Fruit fly (Drosophila melanogaster) whole organism, embryonic: Measurements from ENCODE around the gene Adgf-C.
A peak's percentile ranks its signal among the peaks of the same experiment; 100 is the strongest.

ENCODE experiments used
- CG10959 ChIP-seq: fragments of 200-800 bp; sonication (Bioruptor generic); IDR thresholded peaks from 2 replicates; pipeline ENCODE4 v1.3.6; 2022; ENCODE audit warnings: missing biosample characterization, missing genetic modification characterization
- CG1233 ChIP-seq: fragments of 200-800 bp; sonication (Bioruptor generic); optimal IDR thresholded peaks from 4 replicates; lab custom pipeline; 2018; ENCODE audit warnings: missing biosample characterization, mild to moderate bottlenecking, missing genetic modification characterization
- CG13894 ChIP-seq: fragments of 200-800 bp; sonication (Bioruptor generic); optimal IDR thresholded peaks from 3 replicates; lab custom pipeline; 2018; ENCODE audit warnings: missing biosample characterization, mild to moderate bottlenecking, missing genetic modification characterization, moderate library complexity
- CG14441 ChIP-seq: fragments of 200-800 bp; sonication (Bioruptor generic); IDR thresholded peaks from 2 replicates; pipeline ENCODE4 v1.3.6; 2022; ENCODE audit warnings: missing biosample characterization, missing genetic modification characterization
- CG17359 ChIP-seq: fragments of 200-800 bp; sonication (Bioruptor generic); optimal IDR thresholded peaks from 3 replicates; lab custom pipeline; 2018; ENCODE audit warnings: missing biosample characterization, mild to moderate bottlenecking, missing genetic modification characterization, moderate library complexity
- CG18262 ChIP-seq: fragments of 200-800 bp; optimal IDR thresholded peaks from 3 replicates; lab custom pipeline; 2019; ENCODE audit warnings: missing biosample characterization, mild to moderate bottlenecking, missing genetic modification characterization, moderate library complexity
- CG31365 ChIP-seq: fragments of 200-800 bp; sonication (Bioruptor generic); optimal IDR thresholded peaks from 2 replicates; lab custom pipeline; 2018; ENCODE audit warnings: missing biosample characterization, mild to moderate bottlenecking, missing genetic modification characterization
- CG3407 ChIP-seq: fragments of 200-800 bp; sonication (Bioruptor generic); optimal IDR thresholded peaks from 2 replicates; lab custom pipeline; 2018; ENCODE audit warnings: missing biosample characterization, mild to moderate bottlenecking, missing genetic modification characterization
- CG3847 ChIP-seq: fragments of 200-800 bp; sonication (Bioruptor generic); IDR thresholded peaks from 2 replicates; pipeline ENCODE4 v1.3.6; 2022; ENCODE audit warnings: missing biosample characterization, missing genetic modification characterization
- CG3995 ChIP-seq: fragments of 200-800 bp; sonication (Bioruptor generic); optimal IDR thresholded peaks from 3 replicates; lab custom pipeline; 2016; ENCODE audit warnings: missing biosample characterization, missing genetic modification characterization
- CG4854 ChIP-seq: fragments of 200-800 bp; sonication (Bioruptor generic); optimal IDR thresholded peaks from 2 replicates; lab custom pipeline; 2016; ENCODE audit warnings: missing biosample characterization, missing genetic modification characterization, inconsistent platforms
- CG5245 ChIP-seq: fragments of 200-800 bp; sonication (Bioruptor generic); optimal IDR thresholded peaks from 3 replicates; lab custom pipeline; 2016; ENCODE audit warnings: missing biosample characterization, missing genetic modification characterization
- CG6175 ChIP-seq: fragments of 200-800 bp; sonication (Bioruptor generic); IDR thresholded peaks from 3 replicates; pipeline ENCODE4 v1.3.6; 2022; ENCODE audit warnings: missing biosample characterization, missing genetic modification characterization
- CG6654 ChIP-seq: fragments of 200-800 bp; sonication (Bioruptor generic); optimal IDR thresholded peaks from 2 replicates; lab custom pipeline; 2017; ENCODE audit warnings: missing biosample characterization, mild to moderate bottlenecking, missing genetic modification characterization
- CG8089 ChIP-seq: fragments of 200-800 bp; sonication (Bioruptor generic); optimal IDR thresholded peaks from 3 replicates; lab custom pipeline; 2016; ENCODE audit warnings: missing biosample characterization, missing genetic modification characterization
- CTCF ChIP-seq: fragments of 200-800 bp; sonication (Bioruptor generic); optimal IDR thresholded peaks from 2 replicates; lab custom pipeline; 2017; ENCODE audit warnings: missing biosample characterization, mild to moderate bottlenecking, missing genetic modification characterization, moderate library complexity
- Camta ChIP-seq: fragments of 200-800 bp; sonication (Bioruptor generic); optimal IDR thresholded peaks from 2 replicates; lab custom pipeline; 2016; ENCODE audit warnings: missing biosample characterization, missing genetic modification characterization
- Dbx ChIP-seq: fragments of 200-800 bp; sonication (Bioruptor generic); IDR thresholded peaks from 3 replicates; pipeline ENCODE4 v1.3.6; 2022; ENCODE audit warnings: missing biosample characterization, missing genetic modification characterization
- Dfd ChIP-seq, 2 experiments: fragments of >200 bp; optimal IDR thresholded peaks; 2 replicates each; lab custom pipeline; 2017; ENCODE audit warnings: missing biosample characterization in 2 of 2, missing genetic modification characterization in 2 of 2
- Hsf ChIP-seq: fragments of 200-800 bp; sonication (Bioruptor generic); optimal IDR thresholded peaks from 3 replicates; lab custom pipeline; 2016; ENCODE audit warnings: missing biosample characterization, missing genetic modification characterization
- Kr ChIP-seq: fragments of 200-800 bp; sonication (Bioruptor generic); optimal IDR thresholded peaks from 2 replicates; lab custom pipeline; 2017; ENCODE audit warnings: missing biosample characterization, mild to moderate bottlenecking, missing genetic modification characterization
- Lhr ChIP-seq: fragments of 200-800 bp; sonication (Bioruptor generic); optimal IDR thresholded peaks from 3 replicates; lab custom pipeline; 2017; ENCODE audit warnings: mild to moderate bottlenecking, missing biosample characterization, missing genetic modification reagents, missing genetic modification characterization
- Lim3 ChIP-seq: fragments of 200-800 bp; sonication (Bioruptor generic); IDR thresholded peaks from 2 replicates; pipeline ENCODE4 v1.3.6; 2022; ENCODE audit warnings: missing biosample characterization, missing genetic modification characterization
- Lpt ChIP-seq: fragments of >200 bp; optimal IDR thresholded peaks from 2 replicates; lab custom pipeline; 2018; ENCODE audit warnings: missing biosample characterization, missing genetic modification characterization
- MESR4 ChIP-seq: fragments of 200-800 bp; sonication (Bioruptor generic); optimal IDR thresholded peaks from 2 replicates; lab custom pipeline; 2018; ENCODE audit warnings: missing biosample characterization, mild to moderate bottlenecking, missing genetic modification characterization, moderate library complexity
- NC2β ChIP-seq: fragments of 200-800 bp; sonication (Bioruptor generic); optimal IDR thresholded peaks from 2 replicates; lab custom pipeline; 2016; ENCODE audit warnings: missing biosample characterization, missing genetic modification characterization
- Oaz ChIP-seq: fragments of 200-800 bp; sonication (Bioruptor generic); IDR thresholded peaks from 2 replicates; pipeline ENCODE4 v1.3.6; 2022; ENCODE audit warnings: missing biosample characterization, missing genetic modification characterization
- Ptx1 ChIP-seq: fragments of 200-800 bp; sonication (Bioruptor generic); IDR thresholded peaks from 2 replicates; pipeline ENCODE4 v1.3.6; 2022; ENCODE audit warnings: missing biosample characterization, missing genetic modification characterization
- Sox102F ChIP-seq: fragments of 200-800 bp; sonication (Bioruptor generic); optimal IDR thresholded peaks from 2 replicates; lab custom pipeline; 2018; ENCODE audit warnings: missing biosample characterization, mild to moderate bottlenecking, missing genetic modification characterization, moderate library complexity
- Spps ChIP-seq: fragments of 200-800 bp; sonication (Bioruptor generic); optimal IDR thresholded peaks from 2 replicates; lab custom pipeline; 2018; ENCODE audit warnings: missing biosample characterization, mild to moderate bottlenecking, missing genetic modification characterization
- Stat92E ChIP-seq, 3 experiments: fragments of >200 bp in 2 of 3; fragments of 200-800 bp in 1 of 3; sonication (Bioruptor generic) in 1 of 3; optimal IDR thresholded peaks; 2 replicates each; lab custom pipeline; 2017 to 2019; ENCODE audit warnings: missing biosample characterization in 3 of 3, missing genetic modification characterization in 3 of 3, mild to moderate bottlenecking in 1 of 3, moderate library complexity in 1 of 3
- Taf1 ChIP-seq: fragments of 200-800 bp; sonication (Bioruptor generic); IDR thresholded peaks from 2 replicates; pipeline ENCODE4 v1.3.6; 2022; ENCODE audit warnings: missing biosample characterization, missing genetic modification characterization
- Tbp ChIP-seq: fragments of >200 bp; optimal IDR thresholded peaks from 2 replicates; lab custom pipeline; 2018; ENCODE audit warnings: missing biosample characterization, missing genetic modification characterization
- Xrp1 ChIP-seq: fragments of 200-800 bp; sonication (Bioruptor generic); IDR thresholded peaks from 2 replicates; pipeline ENCODE4 v1.3.6; 2022; ENCODE audit warnings: missing biosample characterization, missing genetic modification characterization
- ac ChIP-seq: fragments of 200-800 bp; sonication (Bioruptor generic); optimal IDR thresholded peaks from 3 replicates; lab custom pipeline; 2017; ENCODE audit warnings: missing biosample characterization, mild to moderate bottlenecking, missing genetic modification characterization
- al ChIP-seq: fragments of 200-800 bp; sonication (Bioruptor generic); IDR thresholded peaks from 2 replicates; pipeline ENCODE4 v1.3.6; 2022; ENCODE audit warnings: missing biosample characterization, missing genetic modification characterization
- da ChIP-seq: fragments of 200-800 bp; sonication (Bioruptor generic); optimal IDR thresholded peaks from 2 replicates; lab custom pipeline; 2016; ENCODE audit warnings: missing biosample characterization, missing genetic modification characterization
- dpn ChIP-seq, 2 experiments: fragments of 200-800 bp; sonication (Bioruptor generic); optimal IDR thresholded peaks; 3 replicates each; lab custom pipeline; 2016; ENCODE audit warnings: missing biosample characterization in 2 of 2, missing genetic modification characterization in 2 of 2
- eve ChIP-seq, 2 experiments: fragments of >200 bp; optimal IDR thresholded peaks; 2 replicates each; lab custom pipeline; 2017; ENCODE audit warnings: missing biosample characterization in 2 of 2, missing genetic modification characterization in 2 of 2
- fru ChIP-seq: fragments of >200 bp; optimal IDR thresholded peaks from 2 replicates; lab custom pipeline; 2017
- insv ChIP-seq, 2 experiments: fragments of 200-800 bp; sonication (Bioruptor generic); optimal IDR thresholded peaks; 3 replicates each; lab custom pipeline; 2016 to 2018; ENCODE audit warnings: missing biosample characterization in 2 of 2, missing genetic modification characterization in 2 of 2
- lbe ChIP-seq: fragments of 200-800 bp; sonication (Bioruptor generic); optimal IDR thresholded peaks from 2 replicates; lab custom pipeline; 2016; ENCODE audit warnings: missing biosample characterization, mild to moderate bottlenecking, missing genetic modification characterization
- lmd ChIP-seq: fragments of 200-800 bp; sonication (Bioruptor generic); IDR thresholded peaks from 2 replicates; pipeline ENCODE4 v1.3.6; 2022; ENCODE audit warnings: missing biosample characterization, missing genetic modification characterization
- onecut ChIP-seq: fragments of 200-800 bp; sonication (Bioruptor generic); IDR thresholded peaks from 2 replicates; pipeline ENCODE4 v1.3.6; 2022; ENCODE audit warnings: missing biosample characterization, missing genetic modification characterization
- psq ChIP-seq: fragments of 200-800 bp; sonication (Bioruptor generic); optimal IDR thresholded peaks from 2 replicates; lab custom pipeline; 2017; ENCODE audit warnings: missing biosample characterization, missing genetic modification characterization
- pzg ChIP-seq: fragments of 200-800 bp; sonication (Bioruptor generic); optimal IDR thresholded peaks from 3 replicates; lab custom pipeline; 2018; ENCODE audit warnings: missing biosample characterization, mild to moderate bottlenecking, missing genetic modification characterization, moderate library complexity
- salm ChIP-seq: fragments of 200-800 bp; sonication (Bioruptor generic); optimal IDR thresholded peaks from 2 replicates; lab custom pipeline; 2018; ENCODE audit warnings: missing biosample characterization, mild to moderate bottlenecking, missing genetic modification characterization
- sr ChIP-seq: fragments of 200-800 bp; sonication (Bioruptor generic); IDR thresholded peaks from 3 replicates; pipeline ENCODE4 v1.3.6; 2022; ENCODE audit warnings: missing biosample characterization, missing genetic modification characterization
- tup ChIP-seq: fragments of 200-800 bp; sonication (Bioruptor generic); optimal IDR thresholded peaks from 2 replicates; lab custom pipeline; 2016; ENCODE audit warnings: missing biosample characterization, mild to moderate bottlenecking, missing genetic modification characterization, moderate library complexity
- tx ChIP-seq: fragments of 200-800 bp; sonication (Bioruptor generic); optimal IDR thresholded peaks from 2 replicates; lab custom pipeline; 2016; ENCODE audit warnings: missing biosample characterization, missing genetic modification characterization
- zfh1 ChIP-seq: fragments of 200-800 bp; sonication (Bioruptor generic); IDR thresholded peaks from 3 replicates; pipeline ENCODE4 v1.3.6; 2022; ENCODE audit warnings: missing biosample characterization, missing genetic modification characterization

Gene Adgf-C

DNA sequence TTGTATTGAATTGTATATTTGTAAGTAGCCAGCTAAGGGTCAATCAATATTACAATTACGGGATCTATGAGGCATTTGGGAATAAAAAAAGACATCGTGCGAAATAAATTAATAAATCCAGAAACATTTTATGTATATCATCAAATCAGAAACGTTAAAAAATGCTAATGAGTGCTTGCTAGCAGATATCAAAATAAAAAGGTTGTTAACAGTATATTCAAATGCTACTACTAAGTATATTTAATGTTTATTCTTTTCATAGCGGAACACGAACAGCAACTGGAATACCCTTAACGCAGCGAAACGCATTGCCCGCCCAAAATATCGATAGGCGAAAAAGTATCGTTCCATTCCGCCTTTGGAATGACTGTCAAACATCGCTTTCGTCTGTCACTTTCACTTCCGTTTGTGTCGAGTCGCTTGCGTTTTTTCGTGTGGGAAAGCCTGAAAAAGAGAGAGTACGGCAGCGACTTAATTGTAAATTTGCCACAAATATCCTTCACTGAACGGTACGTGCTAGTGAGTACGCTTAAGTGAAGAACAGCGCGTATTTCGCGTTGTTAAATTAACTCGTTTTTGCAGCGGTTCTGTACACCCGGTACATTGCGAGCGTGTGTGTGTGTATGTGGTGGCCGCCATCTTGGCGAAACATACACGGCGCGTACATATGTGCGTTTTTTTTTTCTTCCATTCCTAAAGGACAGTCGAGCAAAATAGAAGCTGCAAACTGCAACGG, 45.5 kb upstream of the Adgf-C start, which contains the start of gene B52 (continued):
- TF ChIP-seq CG3847 (peak; percentile 43; the same call in 1 of the 2 replicates), CG8089 (GFP tag; lab: Kevin White, UChicago) (peak; percentile 27), MESR4 (peak; percentile 97), al (GFP tag; lab: Robert Waterston, UW) (peak; percentile 53; the same call in 1 of the 2 replicates), Stat92E (GFP tag; optimal IDR thresholded peaks at IDR 0.05; lab: Kevin White, UChicago) (peak in 1 of 3 experiments; percentile 8), CG31365 (tag; lab: Kevin White, UChicago) (peak; percentile 64), Lim3 (no peak), CG13894 (no peak), CG14441 (GFP tag; lab: Robert Waterston, UW) (peak; percentile 47; the same call in 1 of the 2 replicates), Lhr (GFP tag; lab: Kevin White, UChicago) (peak; percentile 41), dpn (GFP tag; optimal IDR thresholded peaks at IDR 0.05; lab: Kevin White, UChicago) (peak; percentile 32 to 51), Camta (GFP tag; lab: Kevin White, UChicago) (peak; percentile 37), CG6654 (GFP tag; lab: Kevin White, UChicago) (no peak), lbe (GFP tag; lab: Kevin White, UChicago) (peak; percentile 49), ac (GFP tag; lab: Kevin White, UChicago) (peak; percentile 28), Dfd (GFP tag; optimal IDR thresholded peaks at IDR 0.05; lab: Kevin White, UChicago) (no peak), insv (GFP tag; optimal IDR thresholded peaks at IDR 0.05; lab: Kevin White, UChicago) (peak in 1 of 2 experiments; percentile 38), fru (lab: Kevin White, UChicago) (no peak), salm (tag; lab: Kevin White, UChicago) (peak; percentile 11), tup (no peak), Lpt (no peak), Taf1 (no peak; the same call in 1 of the 2 replicates), CTCF (GFP tag; lab: Kevin White, UChicago) (no peak), Hsf (peak; percentile 65), Tbp (GFP tag; lab: Kevin White, UChicago) (no peak), lmd (GFP tag; lab: Robert Waterston, UW) (peak; percentile 47), CG5245 (GFP tag; lab: Kevin White, UChicago) (peak; percentile 15), Xrp1 (GFP tag; lab: Robert Waterston, UW) (no peak; the same call in 1 of the 2 replicates), zfh1 (peak; percentile 77), CG18262 (tag; lab: Kevin White, UChicago) (peak; percentile 32), Dbx (GFP tag; lab: Robert Waterston, UW) (peak; percentile 53; the same call in 2 of the 3 replicates), CG6175 (GFP tag; lab: Robert Waterston, UW) (0 out of 3 replicates have a peak, but pooled peaks have one; percentile 37), CG3995 (GFP tag; lab: Kevin White, UChicago) (peak; percentile 51), CG1233 (GFP tag; lab: Kevin White, UChicago) (peak; percentile 63), onecut (GFP tag; lab: Robert Waterston, UW) (peak; percentile 77), da (GFP tag; lab: Kevin White, UChicago) (peak; percentile 51), CG10959 (GFP tag; lab: Robert Waterston, UW) (peak; percentile 29; the same call in 1 of the 2 replicates), Kr (GFP tag; lab: Kevin White, UChicago) (peak; percentile 45), Oaz (GFP tag; lab: Robert Waterston, UW) (0 out of 2 replicates have a peak, but pooled peaks have one; percentile 9), Sox102F (GFP tag; lab: Kevin White, UChicago) (no peak), CG4854 (GFP tag; lab: Kevin White, UChicago) (no peak), sr (GFP tag; lab: Robert Waterston, UW) (peak; percentile 34; the same call in 1 of the 3 replicates), eve (GFP tag; optimal IDR thresholded peaks at IDR 0.05; lab: Kevin White, UChicago) (no peak), CG17359 (tag; lab: Kevin White, UChicago) (peak; percentile 53), Spps (peak; percentile 42), psq (GFP tag; lab: Kevin White, UChicago) (no peak), tx (no peak), CG3407 (GFP tag; lab: Kevin White, UChicago) (peak; percentile 50), NC2β (GFP tag; lab: Kevin White, UChicago) (peak; percentile 85), Ptx1 (GFP tag; lab: Robert Waterston, UW) (peak; percentile 59), pzg (GFP tag; lab: Kevin White, UChicago) (peak; percentile 57)
